Worm (Caenorhabditis elegans): Measurements from ENCODE around the gene jmjd-1.2.

ce11 chrIV:4652962-4653361, 7.8 kb upstream of the jmjd-1.2 start, which contains the start of gene psr-1:
- TF ChIP-seq ztf-6 (GFP tag; IDR thresholded peaks at IDR 0.05) (no peak), repo-1 (tag; optimal IDR thresholded peaks at IDR 0.05) (no peak), efl-1 (GFP tag; optimal IDR thresholded peaks at IDR 0.05) (no peak), snpc-4 (GFP tag; optimal IDR thresholded peaks at IDR 0.05) (no peak), snpc-4 (tag; optimal IDR thresholded peaks at IDR 0.05) (no peak), let-607 (tag; optimal IDR thresholded peaks at IDR 0.05) (no peak), him-1 (tag; optimal IDR thresholded peaks at IDR 0.05) (no peak), ztf-25 (GFP tag; IDR thresholded peaks at IDR 0.05) (no peak), ama-1 (optimal IDR thresholded peaks at IDR 0.05) (no peak), ama-1 (GFP tag; optimal IDR thresholded peaks at IDR 0.05) (no peak)

Data from whole organism, young adult.